Worm (Caenorhabditis elegans) whole organism, young adult: ENCODE measurements around the gene warf-1.

ENCODE experiments used
- C17E4.6 ChIP-seq: fragments of 200-800 bp; sonication (Bioruptor generic); IDR thresholded peaks from 2 replicates; pipeline ENCODE4 v1.3.6; 2022; ENCODE audit warnings: missing genetic modification reagents, missing genetic modification characterization, missing compliant biosample characterization
- F37B4.10 ChIP-seq: fragments of 200-800 bp; sonication (Bioruptor generic); IDR thresholded peaks from 2 replicates; pipeline ENCODE4 v1.3.6; 2022; ENCODE audit warnings: missing genetic modification characterization, missing compliant biosample characterization
- F49E8.2 ChIP-seq: sonication (generic microtip); optimal IDR thresholded peaks from 3 replicates; lab custom pipeline; 2017; ENCODE audit warnings: missing genetic modification characterization, mild to moderate bottlenecking, missing compliant biosample characterization, antibody characterized with exemption, moderate library complexity; ENCODE audit not compliant: insufficient read depth
- F55B11.4 ChIP-seq: sonication (generic microtip); optimal IDR thresholded peaks from 2 replicates; lab custom pipeline; 2016; ENCODE audit warnings: missing compliant biosample characterization, missing genetic modification characterization, borderline replicate concordance; ENCODE audit not compliant: insufficient read depth
- T07F8.4 ChIP-seq: sonication (generic microtip); optimal IDR thresholded peaks from 2 replicates; lab custom pipeline; 2016; ENCODE audit warnings: mild to moderate bottlenecking, missing genetic modification characterization, moderate library complexity, missing compliant biosample characterization
- T26A5.8 ChIP-seq: sonication (generic microtip); optimal IDR thresholded peaks from 2 replicates; lab custom pipeline; 2016; ENCODE audit warnings: missing genetic modification characterization, missing compliant biosample characterization
- Y53G8AR.9 ChIP-seq: fragments of 200-800 bp; sonication (Bioruptor generic); conservative IDR thresholded peaks from 2 replicates; pipeline ENCODE4 v1.3.6; 2022; ENCODE audit warnings: missing genetic modification reagents, missing genetic modification characterization, missing compliant biosample characterization
- Y56A3A.18 ChIP-seq: fragments of 200-800 bp; sonication (Bioruptor generic); IDR thresholded peaks from 2 replicates; pipeline ENCODE4 v1.3.6; 2022; ENCODE audit warnings: missing genetic modification reagents, missing genetic modification characterization, missing compliant biosample characterization
- Y67H2A.10 ChIP-seq: fragments of 200-800 bp; sonication (Bioruptor generic); conservative IDR thresholded peaks from 2 replicates; pipeline ENCODE4 v1.3.6; 2022; ENCODE audit warnings: missing genetic modification reagents, missing genetic modification characterization, missing compliant biosample characterization
- Y79H2A.3 ChIP-seq: fragments of 200-800 bp; sonication (Bioruptor generic); conservative IDR thresholded peaks from 2 replicates; pipeline ENCODE4 v1.3.6; 2022; ENCODE audit warnings: missing genetic modification reagents, missing genetic modification characterization, missing compliant biosample characterization
- ZK185.1 ChIP-seq: sonication (generic microtip); optimal IDR thresholded peaks from 2 replicates; lab custom pipeline; 2016; ENCODE audit warnings: mild to moderate bottlenecking, missing genetic modification characterization, missing compliant biosample characterization; ENCODE audit not compliant: poor library complexity, severe bottlenecking
- athp-1 ChIP-seq: sonication (generic microtip); optimal IDR thresholded peaks from 2 replicates; lab custom pipeline; 2017; ENCODE audit warnings: mild to moderate bottlenecking, missing genetic modification characterization, missing compliant biosample characterization
- attf-6 ChIP-seq: fragments of 200-800 bp; sonication (Bioruptor generic); IDR thresholded peaks from 2 replicates; pipeline ENCODE4 v1.3.6; 2022; ENCODE audit warnings: missing genetic modification reagents, missing genetic modification characterization, missing compliant biosample characterization
- bed-2 ChIP-seq: fragments of 200-800 bp; sonication (Bioruptor generic); IDR thresholded peaks from 2 replicates; pipeline ENCODE4 v1.3.6; 2022; ENCODE audit warnings: missing genetic modification reagents, missing genetic modification characterization, missing compliant biosample characterization
- ccch-3 ChIP-seq: fragments of 200-800 bp; sonication (Bioruptor generic); optimal IDR thresholded peaks from 2 replicates; lab custom pipeline; 2018; ENCODE audit warnings: mild to moderate bottlenecking, missing genetic modification characterization, missing compliant biosample characterization
- ceh-27 ChIP-seq: fragments of 200-800 bp; sonication (Bioruptor generic); optimal IDR thresholded peaks from 2 replicates; lab custom pipeline; 2018; ENCODE audit warnings: mild to moderate bottlenecking, missing genetic modification characterization, moderate library complexity, missing compliant biosample characterization
- ceh-91 ChIP-seq: fragments of 200-800 bp; sonication (Bioruptor generic); IDR thresholded peaks from 2 replicates; pipeline ENCODE4 v1.3.6; 2022; ENCODE audit warnings: missing genetic modification reagents, missing genetic modification characterization, missing compliant biosample characterization
- dpl-1 ChIP-seq: fragments of 150-350 bp; optimal IDR thresholded peaks from 2 replicates; lab custom pipeline; 2014; ENCODE audit warnings: missing biosample characterization, missing genetic modification reagents, missing genetic modification characterization
- efl-1 ChIP-seq: fragments of 150-350 bp; optimal IDR thresholded peaks from 2 replicates; lab custom pipeline; 2014; ENCODE audit warnings: missing biosample characterization, missing genetic modification reagents, missing genetic modification characterization
- him-1 ChIP-seq: sonication (generic microtip); optimal IDR thresholded peaks from 2 replicates; lab custom pipeline; 2016; ENCODE audit warnings: missing genotype, missing genetic modification reagents, missing genetic modification characterization, missing compliant biosample characterization
- hlh-12 ChIP-seq: sonication (generic microtip); optimal IDR thresholded peaks from 2 replicates; lab custom pipeline; 2016; ENCODE audit warnings: missing genetic modification characterization, missing compliant biosample characterization
- hrde-1 ChIP-seq: sonication (generic microtip); optimal IDR thresholded peaks from 2 replicates; lab custom pipeline; 2016; ENCODE audit warnings: missing genetic modification characterization, mild to moderate bottlenecking, missing compliant biosample characterization, moderate library complexity, missing genotype, missing genetic modification reagents, borderline replicate concordance
- lag-1 ChIP-seq: fragments of 200-800 bp; sonication (Bioruptor generic); IDR thresholded peaks from 2 replicates; pipeline ENCODE4 v1.3.6; 2022; ENCODE audit warnings: missing genetic modification reagents, missing genetic modification characterization, missing compliant biosample characterization
- lin-40 ChIP-seq: sonication (generic microtip); optimal IDR thresholded peaks from 2 replicates; lab custom pipeline; 2016; ENCODE audit warnings: missing genetic modification characterization, mild to moderate bottlenecking, missing compliant biosample characterization, missing genotype, missing genetic modification reagents
- lin-54 ChIP-seq: fragments of 200-800 bp; sonication (Bioruptor generic); optimal IDR thresholded peaks from 2 replicates; lab custom pipeline; 2018; ENCODE audit warnings: mild to moderate bottlenecking, missing genetic modification characterization, missing compliant biosample characterization
- lir-1 ChIP-seq: fragments of 200-800 bp; sonication (Bioruptor generic); conservative IDR thresholded peaks from 2 replicates; pipeline ENCODE4 v1.3.6; 2022; ENCODE audit warnings: missing genetic modification reagents, missing genetic modification characterization, missing compliant biosample characterization
- lsy-27 ChIP-seq: sonication (generic microtip); optimal IDR thresholded peaks from 2 replicates; lab custom pipeline; 2017; ENCODE audit warnings: missing genetic modification characterization, mild to moderate bottlenecking, missing compliant biosample characterization, antibody characterized with exemption, missing genotype, borderline replicate concordance; ENCODE audit not compliant: insufficient read depth
- madf-10 ChIP-seq: sonication (generic microtip); optimal IDR thresholded peaks from 2 replicates; lab custom pipeline; 2016; ENCODE audit warnings: mild to moderate bottlenecking, missing genetic modification characterization, missing compliant biosample characterization
- madf-6 ChIP-seq: fragments of 200-800 bp; sonication (Bioruptor generic); IDR thresholded peaks from 2 replicates; pipeline ENCODE4 v1.3.6; 2022; ENCODE audit warnings: missing genetic modification reagents, missing genetic modification characterization, missing compliant biosample characterization
- mel-28 ChIP-seq: sonication (generic microtip); optimal IDR thresholded peaks from 2 replicates; lab custom pipeline; 2016; ENCODE audit warnings: borderline replicate concordance, mild to moderate bottlenecking, missing genetic modification characterization, missing compliant biosample characterization
- nfya-2 ChIP-seq: fragments of 200-800 bp; sonication (Bioruptor generic); IDR thresholded peaks from 2 replicates; pipeline ENCODE4 v1.3.6; 2022; ENCODE audit warnings: missing genetic modification reagents, missing genetic modification characterization, missing compliant biosample characterization
- nhr-90 ChIP-seq: sonication (generic microtip); optimal IDR thresholded peaks from 2 replicates; lab custom pipeline; 2016; ENCODE audit warnings: missing genotype, mild to moderate bottlenecking, missing genetic modification characterization, missing compliant biosample characterization
- pha-4 ChIP-seq: fragments of 150-350 bp; sonication (generic microtip); optimal IDR thresholded peaks from 2 replicates; lab custom pipeline; 2014; ENCODE audit warnings: missing biosample characterization, missing genetic modification reagents, missing genetic modification characterization
- rec-8 ChIP-seq, 2 experiments: sonication (generic microtip); optimal IDR thresholded peaks; 2 replicates each; lab custom pipeline; 2016; ENCODE audit warnings: mild to moderate bottlenecking in 2 of 2, missing genetic modification characterization in 2 of 2, missing genetic modification reagents in 2 of 2, missing genotype in 2 of 2, missing biosample characterization in 1 of 2, missing compliant biosample characterization in 1 of 2, moderate library complexity in 1 of 2
- snpc-1.1 ChIP-seq: sonication (generic microtip); optimal IDR thresholded peaks from 2 replicates; lab custom pipeline; 2017; ENCODE audit warnings: missing genetic modification characterization, mild to moderate bottlenecking, missing compliant biosample characterization, antibody characterized with exemption, moderate library complexity, missing genotype, missing genetic modification reagents; ENCODE audit not compliant: insufficient read depth
- snpc-4 ChIP-seq, 5 experiments: fragments of 150-350 bp in 1 of 5; sonication (generic microtip) in 4 of 5; optimal IDR thresholded peaks; 2 replicates each; lab custom pipeline; 2014 to 2018; ENCODE audit warnings: missing genetic modification characterization in 5 of 5, missing biosample characterization in 3 of 5, antibody characterized with exemption in 2 of 5, mild to moderate bottlenecking in 2 of 5, missing compliant biosample characterization in 2 of 5, missing genotype in 2 of 5, moderate library complexity in 2 of 5, missing genetic modification reagents in 1 of 5
- zim-3 ChIP-seq: sonication (generic microtip); optimal IDR thresholded peaks from 2 replicates; lab custom pipeline; 2017; ENCODE audit warnings: mild to moderate bottlenecking, missing genetic modification characterization, moderate library complexity, missing compliant biosample characterization
- ztf-18 ChIP-seq: sonication (generic microtip); optimal IDR thresholded peaks from 2 replicates; lab custom pipeline; 2016; ENCODE audit warnings: missing genotype, mild to moderate bottlenecking, missing genetic modification characterization, missing compliant biosample characterization
- ztf-22 ChIP-seq: fragments of 200-800 bp; sonication (Bioruptor generic); optimal IDR thresholded peaks from 2 replicates; lab custom pipeline; 2018; ENCODE audit warnings: mild to moderate bottlenecking, missing genetic modification characterization, moderate library complexity, missing compliant biosample characterization
- ztf-25 ChIP-seq: fragments of 200-800 bp; sonication (Bioruptor generic); IDR thresholded peaks from 2 replicates; pipeline ENCODE4 v1.3.6; 2022; ENCODE audit warnings: missing genetic modification reagents, missing genetic modification characterization, missing compliant biosample characterization
- ztf-3 ChIP-seq: fragments of 200-800 bp; sonication (Bioruptor generic); optimal IDR thresholded peaks from 2 replicates; lab custom pipeline; 2018; ENCODE audit warnings: mild to moderate bottlenecking, missing genetic modification characterization, missing compliant biosample characterization

warf-1 gene

ce11 chrIV:7620450-7620849 is 14.1 kb upstream of the warf-1 start:
- TF ChIP-seq C17E4.6 (no peak), snpc-1.1 (tag; lab: Kevin White, UChicago) (no peak), Y56A3A.18 (no peak), madf-6 (GFP tag; lab: Robert Waterston, UW) (no peak)

ce11 chrIV:7623078-7623477 is 11.5 kb upstream of the warf-1 start:
- no peak for TF ChIP-seq hlh-12
- no peak for TF ChIP-seq nhr-90 (tag; lab: Kevin White, UChicago)
- TF ChIP-seq ztf-22 (GFP tag; lab: Kevin White, UChicago): no peak
- no peak for TF ChIP-seq F49E8.2 (tag; lab: Kevin White, UChicago)
- no peak for TF ChIP-seq rec-8 (tag; optimal IDR thresholded peaks at IDR 0.05; lab: Kevin White, UChicago)
- TF ChIP-seq ztf-3 (GFP tag; lab: Kevin White, UChicago): no peak
- TF ChIP-seq mel-28: no peak
- TF ChIP-seq lin-40 (tag; lab: Kevin White, UChicago): no peak
- TF ChIP-seq ztf-18 (tag; lab: Kevin White, UChicago): no peak
- TF ChIP-seq hrde-1: no peak
- TF ChIP-seq Y53G8AR.9 (GFP tag; lab: Robert Waterston, UW): no peak
- no peak for TF ChIP-seq nfya-2 (GFP tag; lab: Robert Waterston, UW)
- no peak for TF ChIP-seq attf-6
- TF ChIP-seq Y67H2A.10 (GFP tag; lab: Robert Waterston, UW): no peak
- no peak for TF ChIP-seq T26A5.8 (tag; lab: Kevin White, UChicago)
- no peak for TF ChIP-seq lin-54 (GFP tag; lab: Kevin White, UChicago)

- no peak for TF ChIP-seq Y79H2A.3
- TF ChIP-seq pha-4 (tag; lab: Kevin White, UChicago): no peak
- TF ChIP-seq ztf-25: no peak
- no peak for TF ChIP-seq zim-3 (tag; lab: Kevin White, UChicago)
- TF ChIP-seq attf-6: no peak
- TF ChIP-seq lir-1 (GFP tag; lab: Robert Waterston, UW): no peak
- TF ChIP-seq F55B11.4 (tag; lab: Kevin White, UChicago): no peak
- TF ChIP-seq Y67H2A.10 (GFP tag; lab: Robert Waterston, UW): no peak
- TF ChIP-seq ceh-91: no peak
- TF ChIP-seq T07F8.4 (tag; lab: Kevin White, UChicago): no peak
Measured at ce11 chrIV:7623868-7624267, 10.7 kb upstream of the warf-1 start.

ce11 chrIV:7628942-7629341 is 5.6 kb upstream of the warf-1 start, which contains the start of gene F45E4.5:
Gene F45E4.5, minus strand, starts transcription at chrIV:7629042.
- TF ChIP-seq F37B4.10 (GFP tag; lab: Robert Waterston, UW): no peak
- TF ChIP-seq ceh-27 (GFP tag; lab: Kevin White, UChicago): peak; percentile 15
- TF ChIP-seq ZK185.1 (tag; lab: Kevin White, UChicago): no peak
- no peak for TF ChIP-seq lag-1 (GFP tag; lab: Robert Waterston, UW)

- TF ChIP-seq F49E8.2 (tag; lab: Kevin White, UChicago) (no peak), him-1 (tag; lab: Kevin White, UChicago) (peak; percentile 29), bed-2 (no peak), lin-54 (GFP tag; lab: Kevin White, UChicago) (peak; percentile 62), ccch-3 (GFP tag; lab: Kevin White, UChicago) (no peak), lir-1 (GFP tag; lab: Robert Waterston, UW) (no peak), athp-1 (tag; lab: Kevin White, UChicago) (no peak), lsy-27 (tag; lab: Kevin White, UChicago) (no peak), ceh-27 (GFP tag; lab: Kevin White, UChicago) (no peak), dpl-1 (GFP tag; lab: Kevin White, UChicago) (peak; percentile 63), snpc-4 (GFP tag; optimal IDR thresholded peaks at IDR 0.05; lab: Kevin White, UChicago) (no peak), snpc-4 (tag; optimal IDR thresholded peaks at IDR 0.05; lab: Kevin White, UChicago) (peak in 2 of 4 experiments; percentile 2 to 15), efl-1 (GFP tag; lab: Kevin White, UChicago) (peak; percentile 62), madf-10 (no peak)
Measured at ce11 chrIV:7632535-7632934, 2.1 kb upstream of the warf-1 start, which contains the start of gene F45E4.6. Gene F45E4.6, minus strand, starts transcription at chrIV:7632548.
